Fruit fly (Drosophila melanogaster) whole organism, adult: ENCODE measurements around the gene unc-13.

Experiments used
- CG12768 ChIP-seq: fragments of 200-800 bp; sonication (Bioruptor generic); optimal IDR thresholded peaks from 2 replicates; lab custom pipeline; 2017; ENCODE audit warnings: missing biosample characterization, missing genetic modification characterization, mild to moderate bottlenecking, moderate library complexity, missing genetic modification reagents
- CG14711 ChIP-seq: fragments of 200-800 bp; sonication (Bioruptor generic); optimal IDR thresholded peaks from 2 replicates; lab custom pipeline; 2018; ENCODE audit warnings: missing biosample characterization, mild to moderate bottlenecking, missing genetic modification characterization, moderate library complexity
- Crg-1 ChIP-seq: fragments of 200-800 bp; sonication (Bioruptor generic); optimal IDR thresholded peaks from 2 replicates; lab custom pipeline; 2016; ENCODE audit warnings: missing biosample characterization, missing genetic modification characterization
- Hr96 ChIP-seq: fragments of 200-800 bp; sonication (Bioruptor generic); optimal IDR thresholded peaks from 2 replicates; lab custom pipeline; 2016; ENCODE audit warnings: missing biosample characterization, missing genetic modification characterization
- Mnt ChIP-seq: fragments of 200-800 bp; sonication (Bioruptor generic); optimal IDR thresholded peaks from 2 replicates; lab custom pipeline; 2016; ENCODE audit warnings: missing biosample characterization, mild to moderate bottlenecking, missing genetic modification characterization
- cic ChIP-seq: fragments of 200-800 bp; sonication (Bioruptor generic); optimal IDR thresholded peaks from 2 replicates; lab custom pipeline; 2017; ENCODE audit warnings: missing biosample characterization, mild to moderate bottlenecking, missing genetic modification characterization, moderate library complexity
- tj ChIP-seq: fragments of 200-800 bp; sonication (Bioruptor generic); optimal IDR thresholded peaks from 3 replicates; lab custom pipeline; 2017; ENCODE audit warnings: missing biosample characterization, mild to moderate bottlenecking, missing genetic modification characterization, moderate library complexity

DNA sequence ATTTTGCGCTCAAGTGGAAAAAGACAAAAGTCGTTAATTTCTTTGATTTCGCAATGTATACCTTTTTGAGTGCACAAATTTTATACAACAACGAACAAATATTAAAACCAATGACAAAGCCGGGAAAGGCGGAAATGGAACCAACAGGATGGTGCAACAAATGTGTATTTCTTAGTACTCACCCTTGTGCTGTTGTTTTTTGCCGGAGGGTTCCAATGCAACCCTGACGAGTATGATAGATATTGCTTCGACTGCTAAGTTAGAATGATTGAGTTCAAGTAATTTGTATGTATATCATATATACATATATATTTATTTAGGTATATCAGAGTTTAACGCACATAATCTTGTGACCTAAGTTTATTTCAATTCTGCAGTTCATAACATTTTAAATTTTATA, 57.1 kb downstream of the unc-13 start:
- TF ChIP-seq CG12768 (GFP tag; lab: Kevin White, UChicago) = no peak
- TF ChIP-seq Crg-1 (GFP tag; lab: Kevin White, UChicago) = no peak
- TF ChIP-seq Mnt (GFP tag; lab: Kevin White, UChicago) = no peak
- TF ChIP-seq cic = no peak
- TF ChIP-seq Hr96 (GFP tag; lab: Kevin White, UChicago) = no peak
- no peak for TF ChIP-seq CG14711 (tag; lab: Kevin White, UChicago)
- TF ChIP-seq tj (GFP tag; lab: Kevin White, UChicago) = no peak
